Fruit fly (Drosophila melanogaster) whole organism, pupa: Measurements from ENCODE around the gene Vps37B.

Experiments used
- CG10348 ChIP-seq: fragments of 200-800 bp; sonication (Bioruptor generic); IDR thresholded peaks from 2 replicates; pipeline ENCODE4 v1.3.6; 2022; ENCODE audit warnings: missing biosample characterization, missing genetic modification characterization
- CG12605 ChIP-seq: fragments of 200-800 bp; sonication (Bioruptor generic); IDR thresholded peaks from 2 replicates; pipeline ENCODE4 v1.3.6; 2022; ENCODE audit warnings: missing biosample characterization, missing genetic modification characterization
- CG13204 ChIP-seq: fragments of 200-800 bp; sonication (Bioruptor generic); optimal IDR thresholded peaks from 2 replicates; lab custom pipeline; 2018; ENCODE audit warnings: missing biosample characterization, mild to moderate bottlenecking, missing genetic modification characterization, moderate library complexity
- CG15710 ChIP-seq: fragments of 200-800 bp; sonication (Bioruptor generic); optimal IDR thresholded peaks from 2 replicates; lab custom pipeline; 2018; ENCODE audit warnings: missing biosample characterization, mild to moderate bottlenecking, missing genetic modification characterization, moderate library complexity
- CG17806 ChIP-seq: fragments of 200-800 bp; sonication (Bioruptor generic); optimal IDR thresholded peaks from 2 replicates; lab custom pipeline; 2018; ENCODE audit warnings: missing biosample characterization, mild to moderate bottlenecking, missing genetic modification characterization, moderate library complexity
- CG32121 ChIP-seq: fragments of 200-800 bp; sonication (Bioruptor generic); IDR thresholded peaks from 2 replicates; pipeline ENCODE4 v1.3.6; 2022; ENCODE audit warnings: missing biosample characterization, missing genetic modification characterization
- CG34367 ChIP-seq: fragments of 200-800 bp; sonication (Bioruptor generic); optimal IDR thresholded peaks from 2 replicates; lab custom pipeline; 2018; ENCODE audit warnings: missing biosample characterization, mild to moderate bottlenecking, missing genetic modification characterization
- CG4496 ChIP-seq: fragments of 200-800 bp; sonication (Bioruptor generic); IDR thresholded peaks from 3 replicates; pipeline ENCODE4 v1.3.6; 2022; ENCODE audit warnings: missing biosample characterization, missing genetic modification characterization
- CG8159 ChIP-seq: fragments of 200-800 bp; sonication (Bioruptor generic); optimal IDR thresholded peaks from 3 replicates; lab custom pipeline; 2018; ENCODE audit warnings: missing biosample characterization, mild to moderate bottlenecking, missing genetic modification characterization, moderate library complexity
- CG9948 ChIP-seq: fragments of 200-800 bp; sonication (Bioruptor generic); optimal IDR thresholded peaks from 2 replicates; lab custom pipeline; 2018; ENCODE audit warnings: missing biosample characterization, mild to moderate bottlenecking, missing genetic modification characterization, moderate library complexity
- D1 ChIP-seq: fragments of 200-800 bp; sonication (Bioruptor generic); optimal IDR thresholded peaks from 2 replicates; lab custom pipeline; 2018; ENCODE audit warnings: missing biosample characterization, mild to moderate bottlenecking, missing genetic modification characterization, moderate library complexity
- EcR ChIP-seq: fragments of 200-800 bp; sonication (Bioruptor generic); optimal IDR thresholded peaks from 3 replicates; lab custom pipeline; 2019; ENCODE audit warnings: missing biosample characterization, missing genetic modification characterization, mild to moderate bottlenecking, moderate library complexity, missing genetic modification reagents
- Ets98B ChIP-seq: fragments of 200-800 bp; sonication (Bioruptor generic); IDR thresholded peaks from 2 replicates; pipeline ENCODE4 v1.3.6; 2022; ENCODE audit warnings: missing biosample characterization, missing genetic modification characterization
- Pif1A ChIP-seq: fragments of 200-800 bp; sonication (Bioruptor generic); optimal IDR thresholded peaks from 3 replicates; lab custom pipeline; 2016; ENCODE audit warnings: missing biosample characterization, missing genetic modification characterization
- Pif1B ChIP-seq: fragments of 200-800 bp; sonication (Bioruptor generic); optimal IDR thresholded peaks from 3 replicates; lab custom pipeline; 2016; ENCODE audit warnings: missing biosample characterization, missing genetic modification characterization
- Snoo ChIP-seq: fragments of 200-800 bp; sonication (Bioruptor generic); optimal IDR thresholded peaks from 3 replicates; lab custom pipeline; 2017; ENCODE audit warnings: missing biosample characterization, mild to moderate bottlenecking, missing genetic modification characterization, inconsistent platforms
- fd96Ca ChIP-seq: fragments of 200-800 bp; sonication (Bioruptor generic); IDR thresholded peaks from 3 replicates; pipeline ENCODE4 v1.3.6; 2022; ENCODE audit warnings: missing biosample characterization, missing genetic modification characterization
- rn ChIP-seq: fragments of 200-800 bp; sonication (Bioruptor generic); IDR thresholded peaks from 2 replicates; pipeline ENCODE4 v1.3.6; 2022; ENCODE audit warnings: missing biosample characterization, missing genetic modification characterization

Gene Vps37B

dm6 chr3R:5266282-5266681 is 40.3 kb downstream of the Vps37B start:
- no peak for TF ChIP-seq CG13204 (GFP tag; lab: Kevin White, UChicago)
- TF ChIP-seq Snoo, result no peak
- TF ChIP-seq CG9948 (tag; lab: Kevin White, UChicago), result no peak
- TF ChIP-seq CG10348 (GFP tag; lab: Robert Waterston, UW), result no peak
- no peak for TF ChIP-seq EcR (GFP tag; lab: Kevin White, UChicago)
- TF ChIP-seq CG8159, result no peak
- TF ChIP-seq CG4496 (GFP tag; lab: Robert Waterston, UW), result no peak
- TF ChIP-seq D1 (tag; lab: Kevin White, UChicago), result no peak
- no peak for TF ChIP-seq rn
- TF ChIP-seq CG12605 (GFP tag; lab: Robert Waterston, UW), result no peak
- no peak for TF ChIP-seq fd96Ca (GFP tag; lab: Robert Waterston, UW)
- TF ChIP-seq Ets98B (GFP tag; lab: Robert Waterston, UW), result no peak
- no peak for TF ChIP-seq CG17806 (tag; lab: Kevin White, UChicago)

DNA sequence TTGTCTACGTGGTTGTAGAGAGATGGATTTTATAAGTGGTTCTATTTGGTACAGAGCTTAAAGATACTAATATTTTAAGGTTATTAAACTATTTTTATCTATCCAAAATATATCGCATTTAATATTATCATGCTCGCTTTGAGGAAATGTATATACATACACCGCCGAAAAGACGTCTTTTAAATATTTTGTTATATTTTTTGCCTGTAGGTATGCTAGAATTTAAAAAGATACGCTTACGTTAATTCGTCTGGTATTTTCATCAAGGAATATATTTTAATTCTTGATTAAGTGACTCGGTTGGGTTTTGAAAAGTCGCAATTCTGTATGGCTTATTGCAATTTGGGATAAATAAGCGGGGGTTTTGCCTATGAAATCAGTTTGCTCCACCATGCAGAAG is 42.5 kb downstream of the Vps37B start:
- TF ChIP-seq CG10348 (GFP tag; lab: Robert Waterston, UW) (no peak), CG15710 (no peak), D1 (tag; lab: Kevin White, UChicago) (no peak)

- TF ChIP-seq CG34367 (tag; lab: Kevin White, UChicago) (peak; percentile 1), Snoo (no peak), EcR (GFP tag; lab: Kevin White, UChicago) (no peak), D1 (tag; lab: Kevin White, UChicago) (peak; percentile 8), CG32121 (peak; percentile 54; the same call in 1 of the 2 replicates), Pif1B (no peak), fd96Ca (GFP tag; lab: Robert Waterston, UW) (no peak), CG15710 (peak; percentile 13), Pif1A (GFP tag; lab: Kevin White, UChicago) (peak; percentile 4), CG17806 (tag; lab: Kevin White, UChicago) (no peak), CG4496 (GFP tag; lab: Robert Waterston, UW) (peak; percentile 70; the same call in 2 of the 3 replicates), Ets98B (GFP tag; lab: Robert Waterston, UW) (peak; percentile 65), CG12605 (GFP tag; lab: Robert Waterston, UW) (peak; percentile 17; the same call in 1 of the 2 replicates)
Measured at dm6 chr3R:5270806-5271205, 44.8 kb downstream of the Vps37B start.
